Worm (Caenorhabditis elegans) whole organism, midembryonic: ENCODE data around the gene srxa-11.

Source experiments
- T22C8.4 ChIP-seq: fragments of 200-800 bp; sonication (Bioruptor generic); IDR thresholded peaks from 2 replicates; pipeline ENCODE4 v1.3.6; 2022; ENCODE audit warnings: missing genetic modification characterization, missing compliant biosample characterization
- cog-1 ChIP-seq: sonication (generic microtip); optimal IDR thresholded peaks from 2 replicates; lab custom pipeline; 2016; ENCODE audit warnings: missing genetic modification characterization, missing compliant biosample characterization
- flt-1 ChIP-seq: fragments of 200-800 bp; sonication (Bioruptor generic); IDR thresholded peaks from 2 replicates; pipeline ENCODE4 v1.3.6; 2022; ENCODE audit warnings: missing genetic modification characterization, missing compliant biosample characterization
- klf-2 ChIP-seq: fragments of 200-800 bp; sonication (Bioruptor generic); conservative IDR thresholded peaks from 2 replicates; pipeline ENCODE4 v1.3.6; 2022; ENCODE audit warnings: missing genetic modification reagents, missing genetic modification characterization, missing compliant biosample characterization
- med-1 ChIP-seq: sonication (generic microtip); optimal IDR thresholded peaks from 2 replicates; lab custom pipeline; 2017; ENCODE audit warnings: missing genetic modification characterization, mild to moderate bottlenecking, missing compliant biosample characterization, antibody characterized with exemption, missing genetic modification reagents; ENCODE audit not compliant: insufficient read depth
- ref-1 ChIP-seq: fragments of 200-800 bp; sonication (Bioruptor generic); conservative IDR thresholded peaks from 2 replicates; pipeline ENCODE4 v1.3.6; 2022; ENCODE audit warnings: missing genetic modification reagents, missing genetic modification characterization, missing compliant biosample characterization
- tab-1 ChIP-seq: fragments of 200-800 bp; sonication (Bioruptor generic); IDR thresholded peaks from 2 replicates; pipeline ENCODE4 v1.3.6; 2022; ENCODE audit warnings: missing genetic modification characterization, missing compliant biosample characterization
- ztf-23 ChIP-seq: fragments of 200-800 bp; sonication (Bioruptor generic); IDR thresholded peaks from 2 replicates; pipeline ENCODE4 v1.3.6; 2022; ENCODE audit warnings: missing genetic modification reagents, missing genetic modification characterization, missing compliant biosample characterization
- ztf-29 ChIP-seq: fragments of 200-800 bp; sonication (Bioruptor generic); IDR thresholded peaks from 2 replicates; pipeline ENCODE4 v1.3.6; 2022; ENCODE audit warnings: missing genetic modification reagents, missing genetic modification characterization, missing compliant biosample characterization

DNA sequence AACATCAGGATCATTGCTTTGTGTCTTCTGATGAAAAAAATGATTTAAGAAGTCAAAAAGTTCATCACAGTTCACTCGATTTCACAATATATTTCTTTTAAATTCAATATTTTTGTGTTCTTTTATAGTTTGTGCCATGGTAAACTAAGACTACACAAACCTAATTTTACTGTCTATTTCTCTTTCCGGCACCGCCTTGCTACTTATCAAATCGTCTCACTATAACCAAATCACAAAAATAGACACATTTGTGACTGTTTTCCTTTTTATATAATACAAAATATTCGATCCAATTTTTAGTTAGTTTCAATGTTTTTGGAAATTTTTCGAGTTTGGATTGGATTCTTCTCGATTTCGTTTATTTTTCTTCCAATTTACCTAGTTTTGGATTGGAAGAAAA is 30.1 kb downstream of the srxa-11 start, which contains the start of gene swt-6:
- TF ChIP-seq klf-2 (GFP tag; lab: Robert Waterston, UW) (no peak), flt-1 (GFP tag; lab: Robert Waterston, UW) (no peak), ztf-23 (GFP tag; lab: Robert Waterston, UW) (no peak), ref-1 (GFP tag; lab: Robert Waterston, UW) (no peak), tab-1 (GFP tag; lab: Robert Waterston, UW) (no peak), cog-1 (no peak), med-1 (GFP tag; lab: Kevin White, UChicago) (no peak), ztf-29 (GFP tag; lab: Robert Waterston, UW) (no peak), T22C8.4 (GFP tag; lab: Robert Waterston, UW) (no peak)
